Worm (Caenorhabditis elegans): ENCODE data around the gene Y73B6BL.29.

The Y73B6BL.29 gene

ce11 chrIV:6361668-6362067 is 39.9 kb downstream of the Y73B6BL.29 start, which contains the start of gene Y73B6BL.47:
Gene Y73B6BL.47, plus strand, starts transcription at chrIV:6361968.
- TF ChIP-seq hlh-26 (GFP tag; conservative IDR thresholded peaks at IDR 0.05) (no peak), sdz-38 (tag; optimal IDR thresholded peaks at IDR 0.05) (no peak), unc-130 (GFP tag; optimal IDR thresholded peaks at IDR 0.05) (no peak), madf-10 (tag; optimal IDR thresholded peaks at IDR 0.05) (no peak), die-1 (tag; optimal IDR thresholded peaks at IDR 0.05) (no peak), Y79H2A.3 (GFP tag; conservative IDR thresholded peaks at IDR 0.05) (no peak), F37B4.10 (GFP tag; IDR thresholded peaks at IDR 0.05) (no peak)

ce11 chrIV:6363604-6364003 is 41.9 kb downstream of the Y73B6BL.29 start:
- TF ChIP-seq F55B11.4 (tag; optimal IDR thresholded peaks at IDR 0.05; ENCODE audit: borderline replicate concordance, insufficient read depth) (no peak), ceh-100 (GFP tag; IDR thresholded peaks at IDR 0.05) (no peak), ztf-6 (GFP tag; IDR thresholded peaks at IDR 0.05) (no peak), ceh-91 (GFP tag; IDR thresholded peaks at IDR 0.05) (no peak), ama-1 (optimal IDR thresholded peaks at IDR 0.05) (no peak), ama-1 (GFP tag; optimal IDR thresholded peaks at IDR 0.05) (no peak), F49E8.2 (tag; optimal IDR thresholded peaks at IDR 0.05; ENCODE audit: insufficient read depth) (no peak), F57C9.4 (tag; optimal IDR thresholded peaks at IDR 0.05) (no peak), somi-1 (GFP tag; optimal IDR thresholded peaks at IDR 0.05) (no peak), aptf-2 (GFP tag; conservative IDR thresholded peaks at IDR 0.05) (no peak), lin-40 (tag; optimal IDR thresholded peaks at IDR 0.05) (no peak), unc-62 (GFP tag; optimal IDR thresholded peaks at IDR 0.05) (no peak)

DNA sequence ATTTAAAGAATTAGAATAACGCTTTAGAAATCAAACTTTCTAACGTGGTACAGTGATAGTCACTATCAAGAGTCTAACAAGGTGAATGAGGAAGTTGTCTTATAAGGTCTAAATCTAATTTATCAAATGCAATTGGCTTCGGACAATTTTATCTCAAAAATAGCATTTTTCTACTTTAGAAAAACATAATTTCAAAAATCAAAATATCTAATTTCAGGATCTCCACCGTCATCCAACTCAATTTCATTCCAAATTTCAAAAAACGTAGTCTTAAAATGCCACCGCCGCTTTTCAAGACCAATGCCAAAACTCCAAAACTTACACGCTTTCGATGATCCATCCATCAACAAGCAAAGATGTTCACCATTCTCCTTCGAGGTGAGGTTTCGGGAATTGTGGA is 43.3 kb downstream of the Y73B6BL.29 start, which contains the start of gene Y73B6BL.270:
Y73B6BL.270 (plus strand) TSS at position 301 of the 400 bp plus-strand sequence.
- TF ChIP-seq nfya-2 (GFP tag; IDR thresholded peaks at IDR 0.05) = no peak
- TF ChIP-seq C17E4.6 (GFP tag; IDR thresholded peaks at IDR 0.05) = no peak
- no peak for TF ChIP-seq Y53G8AR.9 (GFP tag; conservative IDR thresholded peaks at IDR 0.05)
- TF ChIP-seq repo-1 (tag; optimal IDR thresholded peaks at IDR 0.05) = no peak
- TF ChIP-seq nfyb-1 (GFP tag; IDR thresholded peaks at IDR 0.05) = no peak
- TF ChIP-seq mes-4 (tag; optimal IDR thresholded peaks at IDR 0.05) = no peak

ce11 chrIV:6366032-6366431 is 44.3 kb downstream of the Y73B6BL.29 start:
- TF ChIP-seq hmg-1.2 (GFP tag; IDR thresholded peaks at IDR 0.05) = 0 out of 2 replicates have a peak, but pooled peaks have one; percentile 4
- no peak for TF ChIP-seq hrde-1 (tag; optimal IDR thresholded peaks at IDR 0.05; ENCODE audit: borderline replicate concordance)

DNA sequence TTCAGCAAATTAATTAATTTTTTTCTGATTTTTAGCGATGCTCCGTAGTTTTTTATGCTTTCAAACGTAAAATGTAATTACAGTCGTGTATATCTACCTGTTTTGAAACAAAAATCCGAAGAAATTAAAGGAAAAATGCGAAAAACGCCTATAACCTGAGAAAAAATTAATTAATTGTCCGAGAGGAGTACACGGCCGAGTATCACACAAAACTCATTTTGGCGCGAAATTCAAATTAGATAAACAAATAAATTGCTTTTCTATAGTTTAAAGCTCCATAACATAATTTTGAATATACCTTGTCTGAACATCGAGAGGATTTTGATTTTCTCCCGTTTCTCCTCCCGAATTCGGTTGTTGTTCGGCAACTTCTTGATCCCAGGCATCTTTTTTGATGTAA is 47.8 kb downstream of the Y73B6BL.29 start:
- TF ChIP-seq lsl-1 (GFP tag; optimal IDR thresholded peaks at IDR 0.05) = no peak
- no peak for TF ChIP-seq mes-4 (tag; optimal IDR thresholded peaks at IDR 0.05)
- TF ChIP-seq ztf-28 (GFP tag; IDR thresholded peaks at IDR 0.05) = no peak
- peak; percentile 64 for TF ChIP-seq lin-54 (GFP tag; optimal IDR thresholded peaks at IDR 0.05)
- no peak for TF ChIP-seq ztf-18 (tag; optimal IDR thresholded peaks at IDR 0.05)
- TF ChIP-seq efl-1 (GFP tag; optimal IDR thresholded peaks at IDR 0.05) = peak; percentile 28
- TF ChIP-seq bed-2 (GFP tag; IDR thresholded peaks at IDR 0.05) = no peak
- peak in 1 of 3 experiments; percentile 33 for TF ChIP-seq lin-35 (GFP tag; optimal IDR thresholded peaks at IDR 0.05)
- TF ChIP-seq nhr-90 (tag; optimal IDR thresholded peaks at IDR 0.05) = no peak
- TF ChIP-seq K12H6.12 (tag; optimal IDR thresholded peaks at IDR 0.05) = no peak
- TF ChIP-seq ZK185.1 (tag; optimal IDR thresholded peaks at IDR 0.05; ENCODE audit: poor library complexity, severe bottlenecking) = peak; percentile 21
- TF ChIP-seq egl-44 (GFP tag; IDR thresholded peaks at IDR 0.05) = no peak
- TF ChIP-seq aptf-2 (GFP tag; conservative IDR thresholded peaks at IDR 0.05) = no peak
- TF ChIP-seq F49E8.2 (tag; optimal IDR thresholded peaks at IDR 0.05; ENCODE audit: insufficient read depth) = no peak
- TF ChIP-seq F23B12.7 (tag; optimal IDR thresholded peaks at IDR 0.05; ENCODE audit: insufficient read depth) = no peak
- TF ChIP-seq cebp-2 (GFP tag; IDR thresholded peaks at IDR 0.05) = no peak
- no peak for TF ChIP-seq fkh-3 (tag; optimal IDR thresholded peaks at IDR 0.05)
- TF ChIP-seq gei-17 (GFP tag; optimal IDR thresholded peaks at IDR 0.05) = no peak
- TF ChIP-seq zim-3 (tag; optimal IDR thresholded peaks at IDR 0.05) = no peak
- TF ChIP-seq T26A5.8 (tag; optimal IDR thresholded peaks at IDR 0.05) = no peak
